Worm (Caenorhabditis elegans) whole organism, L4 larva: Measurements from ENCODE around the gene ZC302.3.

Experiments
- F37D6.2 ChIP-seq: sonication (generic microtip); optimal IDR thresholded peaks from 2 replicates; lab custom pipeline; 2016; ENCODE audit warnings: mild to moderate bottlenecking, missing genetic modification characterization, missing compliant biosample characterization
- F49E8.2 ChIP-seq: sonication (generic microtip); optimal IDR thresholded peaks from 2 replicates; lab custom pipeline; 2016; ENCODE audit warnings: missing compliant biosample characterization, mild to moderate bottlenecking, missing genetic modification characterization, borderline replicate concordance
- Y48G9A.11 ChIP-seq: fragments of 200-800 bp; sonication (Bioruptor generic); IDR thresholded peaks from 2 replicates; pipeline ENCODE4 v1.3.6; 2022; ENCODE audit warnings: missing genetic modification reagents, missing genetic modification characterization, missing compliant biosample characterization
- Y75B8A.6 ChIP-seq: fragments of 200-800 bp; sonication (Bioruptor generic); IDR thresholded peaks from 2 replicates; pipeline ENCODE4 v1.3.6; 2022; ENCODE audit warnings: missing genetic modification reagents, missing genetic modification characterization, missing compliant biosample characterization
- aha-1 ChIP-seq: fragments of 150-350 bp; peaks from one replicate; lab custom pipeline; 2014; ENCODE audit warnings: missing biosample characterization, missing genetic modification characterization
- ceh-28 ChIP-seq: fragments of 150-350 bp; optimal IDR thresholded peaks from 2 replicates; lab custom pipeline; 2014; ENCODE audit warnings: missing biosample characterization, missing genetic modification reagents, missing genetic modification characterization
- ceh-44 ChIP-seq: fragments of 200-800 bp; sonication (Bioruptor generic); IDR thresholded peaks from 2 replicates; pipeline ENCODE4 v1.3.6; 2022; ENCODE audit warnings: missing genetic modification reagents, missing genetic modification characterization, missing compliant biosample characterization
- ceh-62 ChIP-seq: sonication (generic microtip); optimal IDR thresholded peaks from 2 replicates; lab custom pipeline; 2017; ENCODE audit warnings: missing biosample characterization, missing genetic modification characterization
- ceh-82 ChIP-seq: sonication (generic microtip); optimal IDR thresholded peaks from 2 replicates; lab custom pipeline; 2017; ENCODE audit warnings: missing biosample characterization, missing genetic modification characterization
- ctbp-1 ChIP-seq: fragments of 200-800 bp; sonication (Bioruptor generic); IDR thresholded peaks from 2 replicates; pipeline ENCODE4 v1.3.6; 2022; ENCODE audit warnings: missing genetic modification reagents, missing genetic modification characterization, missing compliant biosample characterization
- daf-12 ChIP-seq: fragments of 150-350 bp; optimal IDR thresholded peaks from 2 replicates; lab custom pipeline; 2014; ENCODE audit warnings: missing biosample characterization, missing genetic modification reagents, missing genetic modification characterization
- dmd-6 ChIP-seq: fragments of 200-800 bp; sonication (Bioruptor generic); IDR thresholded peaks from 2 replicates; pipeline ENCODE4 v1.3.6; 2022; ENCODE audit warnings: missing genetic modification reagents, missing genetic modification characterization, missing compliant biosample characterization
- dmd-9 ChIP-seq: fragments of 200-800 bp; sonication (Bioruptor generic); IDR thresholded peaks from 2 replicates; pipeline ENCODE4 v1.3.6; 2022; ENCODE audit warnings: missing genetic modification reagents, missing genetic modification characterization, missing compliant biosample characterization
- dpl-1 ChIP-seq: fragments of 150-350 bp; optimal IDR thresholded peaks from 2 replicates; lab custom pipeline; 2014; ENCODE audit warnings: missing biosample characterization, missing genetic modification reagents, missing genetic modification characterization
- dve-1 ChIP-seq: sonication (generic microtip); optimal IDR thresholded peaks from 2 replicates; lab custom pipeline; 2017; ENCODE audit warnings: antibody characterized with exemption, mild to moderate bottlenecking, missing genetic modification characterization, missing compliant biosample characterization; ENCODE audit not compliant: insufficient read depth
- egl-27 ChIP-seq: sonication (generic microtip); optimal IDR thresholded peaks from 3 replicates; lab custom pipeline; 2017; ENCODE audit warnings: missing biosample characterization, missing genetic modification reagents, missing genetic modification characterization
- egl-43 ChIP-seq: fragments of 200-800 bp; sonication (Bioruptor generic); IDR thresholded peaks from 2 replicates; pipeline ENCODE4 v1.3.6; 2022; ENCODE audit warnings: missing genetic modification reagents, missing genetic modification characterization, missing compliant biosample characterization
- fos-1 ChIP-seq: fragments of 150-350 bp; optimal IDR thresholded peaks from 2 replicates; lab custom pipeline; 2014; ENCODE audit warnings: missing biosample characterization, missing genetic modification characterization
- gei-8 ChIP-seq: fragments of 200-800 bp; sonication (Bioruptor generic); optimal IDR thresholded peaks from 2 replicates; lab custom pipeline; 2018; ENCODE audit warnings: mild to moderate bottlenecking, missing genetic modification characterization, missing compliant biosample characterization
- hif-1 ChIP-seq, 2 experiments: sonication (generic microtip); optimal IDR thresholded peaks; 2 replicates each; lab custom pipeline; 2016 to 2017; ENCODE audit warnings: missing compliant biosample characterization in 2 of 2, missing genetic modification characterization in 2 of 2, missing genetic modification reagents in 2 of 2, missing genotype in 2 of 2, mild to moderate bottlenecking in 1 of 2
- hlh-11 ChIP-seq: fragments of 200-800 bp; sonication (Bioruptor generic); optimal IDR thresholded peaks from 2 replicates; lab custom pipeline; 2018; ENCODE audit warnings: mild to moderate bottlenecking, missing genetic modification characterization, missing compliant biosample characterization
- hlh-30 ChIP-seq: sonication (generic microtip); optimal IDR thresholded peaks from 2 replicates; lab custom pipeline; 2017; ENCODE audit warnings: antibody characterized with exemption, mild to moderate bottlenecking, missing genetic modification characterization, missing compliant biosample characterization; ENCODE audit not compliant: insufficient read depth
- hmg-1.1 ChIP-seq: fragments of 200-800 bp; sonication (Bioruptor generic); IDR thresholded peaks from 2 replicates; pipeline ENCODE4 v1.3.6; 2022; ENCODE audit warnings: missing genetic modification reagents, missing genetic modification characterization, missing compliant biosample characterization
- lim-7 ChIP-seq: fragments of 200-800 bp; sonication (Bioruptor generic); IDR thresholded peaks from 2 replicates; pipeline ENCODE4 v1.3.6; 2022; ENCODE audit warnings: missing genetic modification characterization, missing compliant biosample characterization
- lin-1 ChIP-seq: fragments of 200-800 bp; sonication (Bioruptor generic); IDR thresholded peaks from 2 replicates; pipeline ENCODE4 v1.3.6; 2022; ENCODE audit warnings: missing genetic modification reagents, missing genetic modification characterization, missing compliant biosample characterization
- lin-13 ChIP-seq: fragments of 150-350 bp; optimal IDR thresholded peaks from 2 replicates; lab custom pipeline; 2014; ENCODE audit warnings: missing biosample characterization, missing genetic modification reagents, missing genetic modification characterization
- lin-39 ChIP-seq: fragments of 150-350 bp; optimal IDR thresholded peaks from 2 replicates; lab custom pipeline; 2014; ENCODE audit warnings: missing biosample characterization, missing genetic modification reagents, missing genetic modification characterization
- lsy-2 ChIP-seq, 2 experiments: fragments of 150-350 bp in 1 of 2; sonication (generic microtip) in 1 of 2; optimal IDR thresholded peaks; 2 replicates each; lab custom pipeline; 2014 to 2017; ENCODE audit warnings: missing biosample characterization in 2 of 2, missing genetic modification characterization in 2 of 2
- mdl-1 ChIP-seq, 2 experiments: fragments of 150-350 bp in 1 of 2; sonication (generic microtip) in 1 of 2; optimal IDR thresholded peaks; 2 replicates each; lab custom pipeline; 2014 to 2017; ENCODE audit warnings: missing biosample characterization in 2 of 2, missing genetic modification characterization in 2 of 2
- nhr-10 ChIP-seq: fragments of 150-350 bp; optimal IDR thresholded peaks from 2 replicates; lab custom pipeline; 2014; ENCODE audit warnings: missing biosample characterization, missing genetic modification characterization
- nhr-111 ChIP-seq: fragments of 200-800 bp; sonication (Bioruptor generic); optimal IDR thresholded peaks from 2 replicates; lab custom pipeline; 2018; ENCODE audit warnings: mild to moderate bottlenecking, missing genetic modification characterization, missing compliant biosample characterization
- nhr-237 ChIP-seq: sonication (generic microtip); optimal IDR thresholded peaks from 2 replicates; lab custom pipeline; 2017; ENCODE audit warnings: missing biosample characterization, missing genetic modification characterization
- nhr-48 ChIP-seq: sonication (generic microtip); optimal IDR thresholded peaks from 2 replicates; lab custom pipeline; 2016; ENCODE audit warnings: mild to moderate bottlenecking, missing genetic modification characterization, missing compliant biosample characterization
- pha-4 ChIP-seq, 2 experiments: fragments of 150-350 bp in 1 of 2; fragments of 200-800 bp in 1 of 2; sonication (Bioruptor generic) in 1 of 2; IDR thresholded peaks in 1 of 2; optimal IDR thresholded peaks in 1 of 2; 2 replicates each; pipeline versions ENCODE4 v1.3.6 to Lab custom; 2014 to 2022; ENCODE audit warnings: missing genetic modification characterization in 2 of 2, missing genetic modification reagents in 2 of 2, missing biosample characterization in 1 of 2, missing compliant biosample characterization in 1 of 2
- php-3 ChIP-seq: fragments of 200-800 bp; sonication (Bioruptor generic); IDR thresholded peaks from 2 replicates; pipeline ENCODE4 v1.3.6; 2022; ENCODE audit warnings: missing genetic modification reagents, missing genetic modification characterization, missing compliant biosample characterization
- rbr-2 ChIP-seq: sonication (generic microtip); optimal IDR thresholded peaks from 2 replicates; lab custom pipeline; 2016; ENCODE audit warnings: missing genotype, missing genetic modification characterization, missing compliant biosample characterization
- saeg-2 ChIP-seq: fragments of 200-800 bp; sonication (Bioruptor generic); IDR thresholded peaks from 2 replicates; pipeline ENCODE4 v1.3.6; 2022; ENCODE audit warnings: missing genetic modification reagents, missing genetic modification characterization, missing compliant biosample characterization
- skn-1 ChIP-seq: fragments of 150-350 bp; optimal IDR thresholded peaks from 2 replicates; lab custom pipeline; 2014; ENCODE audit warnings: missing biosample characterization, missing genetic modification characterization
- snpc-1.2 ChIP-seq: fragments of 200-800 bp; sonication (Bioruptor generic); IDR thresholded peaks from 2 replicates; pipeline ENCODE4 v1.3.6; 2022; ENCODE audit warnings: missing genetic modification reagents, missing genetic modification characterization, missing compliant biosample characterization
- snpc-4 ChIP-seq: fragments of 150-350 bp; optimal IDR thresholded peaks from 2 replicates; lab custom pipeline; 2014; ENCODE audit warnings: missing biosample characterization, missing genetic modification characterization
- spr-1 ChIP-seq: sonication (generic microtip); optimal IDR thresholded peaks from 2 replicates; lab custom pipeline; 2016; ENCODE audit warnings: mild to moderate bottlenecking, missing genetic modification characterization, missing compliant biosample characterization
- tra-1 ChIP-seq: fragments of 200-800 bp; sonication (Bioruptor generic); IDR thresholded peaks from 2 replicates; pipeline ENCODE4 v1.3.6; 2022; ENCODE audit warnings: missing genetic modification reagents, missing genetic modification characterization, missing compliant biosample characterization
- unc-130 ChIP-seq: sonication (generic microtip); optimal IDR thresholded peaks from 2 replicates; lab custom pipeline; 2016; ENCODE audit warnings: missing genetic modification reagents, missing genetic modification characterization, missing compliant biosample characterization
- unc-62 ChIP-seq, 3 experiments: fragments of 150-350 bp in 1 of 3; sonication (generic microtip); optimal IDR thresholded peaks in 2 of 3; peaks in 1 of 3; 1 replicate in 1 of 3; 2 replicates in 2 of 3; lab custom pipeline; 2014 to 2017; ENCODE audit warnings: missing biosample characterization in 3 of 3, missing genetic modification characterization in 3 of 3, missing genetic modification reagents in 3 of 3, missing genotype in 1 of 3
- zip-2 ChIP-seq: fragments of 150-350 bp; optimal IDR thresholded peaks from 2 replicates; lab custom pipeline; 2014; ENCODE audit warnings: missing biosample characterization, missing genetic modification characterization
- ztf-11 ChIP-seq: fragments of 150-350 bp; optimal IDR thresholded peaks from 2 replicates; lab custom pipeline; 2014; ENCODE audit warnings: missing biosample characterization, missing genetic modification characterization
- ztf-7 ChIP-seq: fragments of 150-350 bp; optimal IDR thresholded peaks from 2 replicates; lab custom pipeline; 2014; ENCODE audit warnings: missing biosample characterization, missing genetic modification characterization

Gene ZC302.3

ce11 chrV:10718037-10718436 lies 23.2 kb downstream of the ZC302.3 start (continued):
- TF ChIP-seq ceh-28 (tag; lab: Kevin White, UChicago): no peak

- TF ChIP-seq egl-27: no peak
- TF ChIP-seq snpc-4 (tag; lab: Kevin White, UChicago): no peak
- TF ChIP-seq ctbp-1 (GFP tag; lab: Robert Waterston, UW): no peak
- TF ChIP-seq pha-4 (GFP tag; IDR thresholded peaks at IDR 0.05; lab: Robert Waterston, UW): no peak
- no peak for TF ChIP-seq pha-4 (tag; optimal IDR thresholded peaks at IDR 0.05; lab: Kevin White, UChicago)
- TF ChIP-seq hif-1 (tag; optimal IDR thresholded peaks at IDR 0.05; lab: Kevin White, UChicago): no peak
- TF ChIP-seq zip-2 (tag; lab: Kevin White, UChicago): no peak
- TF ChIP-seq ztf-7 (tag; lab: Kevin White, UChicago): no peak
- peak; percentile 95 for TF ChIP-seq hlh-11 (tag; lab: Kevin White, UChicago)
- TF ChIP-seq hlh-30 (tag; lab: Kevin White, UChicago): peak; percentile 89
- no peak for TF ChIP-seq daf-12 (tag; lab: Kevin White, UChicago)
- no peak for TF ChIP-seq nhr-111
- TF ChIP-seq php-3 (GFP tag; lab: Robert Waterston, UW): no peak
- TF ChIP-seq lin-1: no peak; the same call in 1 of the 2 replicates
- peak; percentile 52 for TF ChIP-seq nhr-48 (tag; lab: Kevin White, UChicago)
- no peak for TF ChIP-seq snpc-1.2 (GFP tag; lab: Robert Waterston, UW)
- no peak for TF ChIP-seq spr-1 (tag; lab: Kevin White, UChicago)
- no peak for TF ChIP-seq gei-8 (GFP tag; lab: Kevin White, UChicago)
- TF ChIP-seq egl-43 (GFP tag; lab: Robert Waterston, UW): peak; percentile 61; the same call in 1 of the 2 replicates
- TF ChIP-seq ceh-82 (tag; lab: Kevin White, UChicago): no peak
- peak; percentile 24 for TF ChIP-seq dpl-1 (GFP tag; lab: Kevin White, UChicago)
- no peak for TF ChIP-seq lim-7 (GFP tag; lab: Robert Waterston, UW)
- TF ChIP-seq rbr-2 (tag; lab: Kevin White, UChicago): peak; percentile 6
- TF ChIP-seq lin-39 (tag; lab: Kevin White, UChicago): no peak
- TF ChIP-seq dve-1 (tag; lab: Kevin White, UChicago): no peak
- TF ChIP-seq unc-130 (GFP tag; lab: Kevin White, UChicago): no peak
- TF ChIP-seq unc-62 (GFP tag; optimal IDR thresholded peaks at IDR 0.05 in 1 of 2; lab: Kevin White, UChicago): peak in 1 of 2 experiments; percentile 98
- no peak for TF ChIP-seq unc-62 (tag; optimal IDR thresholded peaks at IDR 0.05; lab: Kevin White, UChicago)
- no peak for TF ChIP-seq ceh-62
- no peak for TF ChIP-seq lin-13 (GFP tag; lab: Kevin White, UChicago)
- TF ChIP-seq tra-1: peak; percentile 60
- no peak for TF ChIP-seq dmd-9 (GFP tag; lab: Robert Waterston, UW)
- TF ChIP-seq nhr-237 (tag; lab: Kevin White, UChicago): no peak
- TF ChIP-seq Y75B8A.6 (GFP tag; lab: Robert Waterston, UW): 0 out of 2 replicates have a peak, but pooled peaks have one; percentile 3
- TF ChIP-seq fos-1: no peak
- peak; percentile 99 for TF ChIP-seq aha-1 (tag; lab: Kevin White, UChicago)
- peak; percentile 15; the same call in 1 of the 2 replicates for TF ChIP-seq hmg-1.1 (GFP tag; lab: Robert Waterston, UW)
- TF ChIP-seq Y48G9A.11 (GFP tag; lab: Robert Waterston, UW): no peak
- peak; percentile 60 to 91 for TF ChIP-seq mdl-1 (tag; optimal IDR thresholded peaks at IDR 0.05; lab: Kevin White, UChicago)
- TF ChIP-seq lsy-2 (tag; optimal IDR thresholded peaks at IDR 0.05; lab: Kevin White, UChicago): peak; percentile 29 to 44
- peak; percentile 8 for TF ChIP-seq F37D6.2 (tag; lab: Kevin White, UChicago)
- TF ChIP-seq saeg-2 (GFP tag; lab: Robert Waterston, UW): no peak
- no peak for TF ChIP-seq skn-1 (tag; lab: Kevin White, UChicago)
- no peak for TF ChIP-seq F49E8.2
- peak; percentile 20; the same call in 1 of the 2 replicates for TF ChIP-seq dmd-6 (GFP tag; lab: Robert Waterston, UW)
- no peak for TF ChIP-seq ceh-44
- no peak for TF ChIP-seq ztf-11
- peak; percentile 57 for TF ChIP-seq nhr-10 (tag; lab: Kevin White, UChicago)
Observed at ce11 chrV:10716865-10717713, 24.2 kb downstream of the ZC302.3 start.
